Worm (Caenorhabditis elegans): ENCODE measurements around the gene nekl-4.

Gene nekl-4

DNA sequence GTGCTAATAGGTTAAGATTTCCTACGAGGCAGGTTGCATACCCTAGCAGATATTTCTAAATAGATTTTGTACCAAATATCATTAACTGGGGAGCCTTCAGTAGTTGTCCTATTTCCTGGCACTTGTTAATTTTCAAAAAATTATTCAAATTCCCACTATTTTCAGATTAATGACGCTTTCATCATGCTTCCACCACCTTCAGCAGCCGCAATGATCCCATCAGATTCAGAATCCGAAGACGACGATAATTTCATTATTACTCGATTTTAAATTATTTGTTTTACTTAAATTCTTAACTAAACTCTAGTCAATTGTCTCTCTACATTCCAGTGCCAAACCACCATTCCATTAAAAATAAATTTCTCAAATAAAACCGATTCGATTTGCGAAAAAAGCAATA is 33.5 kb upstream of the nekl-4 start:
- peak; percentile 45 for TF ChIP-seq nhr-19 (GFP tag; conservative IDR thresholded peaks at IDR 0.05)
- TF ChIP-seq elt-2 (tag; optimal IDR thresholded peaks at IDR 0.05): peak; percentile 36
- TF ChIP-seq lin-15B (tag; optimal IDR thresholded peaks at IDR 0.05): no peak
- TF ChIP-seq unc-30 (tag; optimal IDR thresholded peaks at IDR 0.05): no peak
- TF ChIP-seq ceh-90 (tag; optimal IDR thresholded peaks at IDR 0.05): no peak
- TF ChIP-seq lsy-2 (tag; optimal IDR thresholded peaks at IDR 0.05): no peak
- peak; percentile 5 for TF ChIP-seq swsn-7 (tag; optimal IDR thresholded peaks at IDR 0.05)
- peak; percentile 89 for TF ChIP-seq nhr-20 (tag; optimal IDR thresholded peaks at IDR 0.05)
- TF ChIP-seq irx-1 (tag; optimal IDR thresholded peaks at IDR 0.05): no peak
- no peak for TF ChIP-seq ceh-88 (GFP tag; IDR thresholded peaks at IDR 0.05)
- peak in 1 of 2 experiments; percentile 22 for TF ChIP-seq lin-35 (GFP tag; optimal IDR thresholded peaks at IDR 0.05)
- TF ChIP-seq ama-1 (optimal IDR thresholded peaks at IDR 0.05): peak; percentile 92
- no peak for TF ChIP-seq efl-1 (optimal IDR thresholded peaks at IDR 0.05)
- TF ChIP-seq efl-1 (GFP tag; optimal IDR thresholded peaks at IDR 0.05 in 1 of 2): peak in 1 of 2 experiments; percentile 64
- TF ChIP-seq xbp-1 (tag; optimal IDR thresholded peaks at IDR 0.05): peak; percentile 28
- no peak for TF ChIP-seq unc-62 (GFP tag; optimal IDR thresholded peaks at IDR 0.05)
- no peak for TF ChIP-seq mab-9 (GFP tag; IDR thresholded peaks at IDR 0.05)
- no peak for TF ChIP-seq nhr-84 (tag; optimal IDR thresholded peaks at IDR 0.05)
- TF ChIP-seq nhr-71 (tag; optimal IDR thresholded peaks at IDR 0.05): peak; percentile 71
- peak; percentile 20 for TF ChIP-seq ztf-4 (tag; optimal IDR thresholded peaks at IDR 0.05)
- TF ChIP-seq skn-1 (tag; optimal IDR thresholded peaks at IDR 0.05): no peak
- TF ChIP-seq snu-23 (GFP tag; optimal IDR thresholded peaks at IDR 0.05): peak; percentile 16
- peak; percentile 43 for TF ChIP-seq lir-3 (tag; optimal IDR thresholded peaks at IDR 0.05; ENCODE audit: poor library complexity)
- TF ChIP-seq nhr-90 (tag; optimal IDR thresholded peaks at IDR 0.05; ENCODE audit: poor library complexity): peak; percentile 71
- TF ChIP-seq tbx-2 (tag; optimal IDR thresholded peaks at IDR 0.05): peak; percentile 40
- TF ChIP-seq isw-1 (GFP tag; IDR thresholded peaks at IDR 0.05): no peak
- TF ChIP-seq zag-1 (tag; optimal IDR thresholded peaks at IDR 0.05): no peak
- peak; percentile 51 for TF ChIP-seq nhr-47 (tag; optimal IDR thresholded peaks at IDR 0.05)

DNA sequence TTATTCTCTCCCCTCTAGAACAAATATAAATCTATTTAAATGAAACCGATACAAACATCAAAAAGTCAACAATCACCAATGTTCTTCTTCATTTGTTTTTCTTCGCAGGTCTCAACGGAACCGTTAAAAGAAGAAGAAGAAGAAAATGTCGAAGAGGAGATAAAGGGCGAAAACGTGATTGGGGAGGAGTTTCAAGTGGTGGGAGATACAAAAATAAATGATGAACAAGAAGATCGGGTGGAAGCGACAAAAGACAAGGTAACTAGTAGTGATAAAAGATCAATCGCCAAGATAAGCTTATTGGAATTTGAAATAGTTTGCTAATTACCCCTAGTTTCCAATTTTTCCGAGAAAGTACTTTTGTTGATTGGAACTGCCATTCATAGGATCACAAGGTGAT is 32.9 kb upstream of the nekl-4 start:
- TF ChIP-seq ceh-88 (GFP tag; IDR thresholded peaks at IDR 0.05): no peak
- no peak for TF ChIP-seq nhr-77 (tag; optimal IDR thresholded peaks at IDR 0.05)
- no peak for TF ChIP-seq hlh-17 (GFP tag; optimal IDR thresholded peaks at IDR 0.05; ENCODE audit: borderline replicate concordance)
- TF ChIP-seq egl-13 (tag; optimal IDR thresholded peaks at IDR 0.05): no peak
- peak; percentile 84 for TF ChIP-seq nhr-85 (tag)
- no peak for TF ChIP-seq nhr-12 (tag; optimal IDR thresholded peaks at IDR 0.05)
- no peak for TF ChIP-seq F16B12.6 (tag; optimal IDR thresholded peaks at IDR 0.05)
- TF ChIP-seq efl-1 (optimal IDR thresholded peaks at IDR 0.05): no peak
- no peak for TF ChIP-seq efl-1 (GFP tag; optimal IDR thresholded peaks at IDR 0.05 in 1 of 2)
- peak; percentile 58 for TF ChIP-seq snu-23 (GFP tag; optimal IDR thresholded peaks at IDR 0.05)
- TF ChIP-seq nhr-19 (GFP tag; conservative IDR thresholded peaks at IDR 0.05): no peak
- TF ChIP-seq lin-39 (tag; optimal IDR thresholded peaks at IDR 0.05): no peak
- no peak for TF ChIP-seq unc-98 (GFP tag; IDR thresholded peaks at IDR 0.05)
- TF ChIP-seq lin-13 (GFP tag; optimal IDR thresholded peaks at IDR 0.05): no peak
- no peak for TF ChIP-seq hpl-2 (GFP tag; optimal IDR thresholded peaks at IDR 0.05)
- peak; percentile 18 for TF ChIP-seq tbx-2 (tag; optimal IDR thresholded peaks at IDR 0.05)
- peak; percentile 2 for TF ChIP-seq pag-3 (tag; optimal IDR thresholded peaks at IDR 0.05; ENCODE audit: borderline replicate concordance, insufficient read depth)
- TF ChIP-seq aly-2 (tag; optimal IDR thresholded peaks at IDR 0.05): no peak
- no peak for TF ChIP-seq snpc-4 (tag; optimal IDR thresholded peaks at IDR 0.05)
- TF ChIP-seq lin-15B (tag; optimal IDR thresholded peaks at IDR 0.05): no peak
- peak; percentile 54 for TF ChIP-seq lin-14 (GFP tag; optimal IDR thresholded peaks at IDR 0.05)
- TF ChIP-seq lin-35 (GFP tag; optimal IDR thresholded peaks at IDR 0.05): peak in 1 of 2 experiments; percentile 42
- no peak for TF ChIP-seq ceh-8 (GFP tag; optimal IDR thresholded peaks at IDR 0.05)
- TF ChIP-seq rnt-1 (tag; optimal IDR thresholded peaks at IDR 0.05): no peak
- no peak for TF ChIP-seq fos-1 (tag; optimal IDR thresholded peaks at IDR 0.05)
- TF ChIP-seq ztf-4 (tag; optimal IDR thresholded peaks at IDR 0.05): no peak
- TF ChIP-seq nhr-47 (tag; optimal IDR thresholded peaks at IDR 0.05): no peak
- peak in 1 of 2 experiments; percentile 32 for TF ChIP-seq mdl-1 (tag; optimal IDR thresholded peaks at IDR 0.05)
- TF ChIP-seq mep-1 (tag; optimal IDR thresholded peaks at IDR 0.05): no peak
- no peak for TF ChIP-seq ceh-90 (tag; optimal IDR thresholded peaks at IDR 0.05)
- TF ChIP-seq blmp-1 (tag; optimal IDR thresholded peaks at IDR 0.05): peak; percentile 65
- TF ChIP-seq nhr-71 (tag; optimal IDR thresholded peaks at IDR 0.05): peak; percentile 25
- no peak for TF ChIP-seq nhr-84 (tag; optimal IDR thresholded peaks at IDR 0.05)
- peak; percentile 53 for TF ChIP-seq nhr-20 (tag; optimal IDR thresholded peaks at IDR 0.05)
- peak in 4 of 6 experiments; percentile 31 to 70 (median 48) for TF ChIP-seq elt-3 (tag; optimal IDR thresholded peaks at IDR 0.05)
- no peak for TF ChIP-seq unc-86 (tag; optimal IDR thresholded peaks at IDR 0.05)

All from whole organism, L1 larva.